Worm (Caenorhabditis elegans) whole organism, L4/young adult: ENCODE data around the gene deg-1.

Source experiments
- dao-5 ChIP-seq: sonication (generic microtip); optimal IDR thresholded peaks from 2 replicates; lab custom pipeline; 2016; ENCODE audit warnings: missing genotype, missing genetic modification characterization, moderate library complexity, missing compliant biosample characterization
- him-1 ChIP-seq: sonication (generic microtip); optimal IDR thresholded peaks from 2 replicates; lab custom pipeline; 2016; ENCODE audit warnings: missing genotype, missing genetic modification reagents, missing genetic modification characterization, missing compliant biosample characterization

- TF ChIP-seq him-1 (tag; lab: Kevin White, UChicago), result no peak
- TF ChIP-seq dao-5, result no peak
These were observed 37.4 kb upstream of the deg-1 start for ce11 chrX:7715463-7715862.
